Fruit fly (Drosophila melanogaster) whole organism, adult: ENCODE results near the gene CG32373.

ENCODE experiments used
- CG11617 ChIP-seq: fragments of 200-800 bp; sonication (Bioruptor generic); optimal IDR thresholded peaks from 2 replicates; lab custom pipeline; 2017; ENCODE audit warnings: mild to moderate bottlenecking, missing biosample characterization, missing genetic modification reagents, missing genetic modification characterization
- CG12768 ChIP-seq: fragments of 200-800 bp; sonication (Bioruptor generic); optimal IDR thresholded peaks from 2 replicates; lab custom pipeline; 2017; ENCODE audit warnings: missing biosample characterization, missing genetic modification characterization, mild to moderate bottlenecking, moderate library complexity, missing genetic modification reagents
- CG14711 ChIP-seq: fragments of 200-800 bp; sonication (Bioruptor generic); optimal IDR thresholded peaks from 2 replicates; lab custom pipeline; 2018; ENCODE audit warnings: missing biosample characterization, mild to moderate bottlenecking, missing genetic modification characterization, moderate library complexity
- CG1620 ChIP-seq: fragments of 200-800 bp; sonication (Bioruptor generic); optimal IDR thresholded peaks from 2 replicates; lab custom pipeline; 2016; ENCODE audit warnings: missing biosample characterization, missing genetic modification characterization
- CG33017 ChIP-seq: fragments of 200-800 bp; sonication (Bioruptor generic); optimal IDR thresholded peaks from 2 replicates; lab custom pipeline; 2018; ENCODE audit warnings: missing biosample characterization, mild to moderate bottlenecking, missing genetic modification characterization, moderate library complexity
- CG5204 ChIP-seq: fragments of 200-800 bp; sonication (Bioruptor generic); optimal IDR thresholded peaks from 2 replicates; lab custom pipeline; 2016; ENCODE audit warnings: missing biosample characterization, missing genetic modification characterization
- CG7045 ChIP-seq: fragments of 200-800 bp; sonication (Bioruptor generic); optimal IDR thresholded peaks from 2 replicates; lab custom pipeline; 2017; ENCODE audit warnings: missing biosample characterization, mild to moderate bottlenecking, missing genetic modification characterization
- CG7101 ChIP-seq: fragments of 200-800 bp; sonication (Bioruptor generic); optimal IDR thresholded peaks from 2 replicates; lab custom pipeline; 2018; ENCODE audit warnings: missing biosample characterization, mild to moderate bottlenecking, missing genetic modification characterization, moderate library complexity
- Clk ChIP-seq: fragments of 200-800 bp; sonication (Bioruptor generic); optimal IDR thresholded peaks from 2 replicates; lab custom pipeline; 2017; ENCODE audit warnings: missing biosample characterization, missing genetic modification characterization
- Crg-1 ChIP-seq: fragments of 200-800 bp; sonication (Bioruptor generic); optimal IDR thresholded peaks from 2 replicates; lab custom pipeline; 2016; ENCODE audit warnings: missing biosample characterization, missing genetic modification characterization
- Hr96 ChIP-seq: fragments of 200-800 bp; sonication (Bioruptor generic); optimal IDR thresholded peaks from 2 replicates; lab custom pipeline; 2016; ENCODE audit warnings: missing biosample characterization, missing genetic modification characterization
- Mnt ChIP-seq: fragments of 200-800 bp; sonication (Bioruptor generic); optimal IDR thresholded peaks from 2 replicates; lab custom pipeline; 2016; ENCODE audit warnings: missing biosample characterization, mild to moderate bottlenecking, missing genetic modification characterization
- bab1 ChIP-seq: fragments of 200-800 bp; sonication (Bioruptor generic); optimal IDR thresholded peaks from 3 replicates; lab custom pipeline; 2019; ENCODE audit warnings: missing biosample characterization, mild to moderate bottlenecking, missing genetic modification characterization, moderate library complexity
- cic ChIP-seq: fragments of 200-800 bp; sonication (Bioruptor generic); optimal IDR thresholded peaks from 2 replicates; lab custom pipeline; 2017; ENCODE audit warnings: missing biosample characterization, mild to moderate bottlenecking, missing genetic modification characterization, moderate library complexity
- cnc ChIP-seq, 2 experiments: fragments of >200 bp; optimal IDR thresholded peaks; 2 replicates each; lab custom pipeline; 2017
- kay ChIP-seq: fragments of 200-800 bp; sonication (Bioruptor generic); peaks from one replicate; lab custom pipeline; 2016; ENCODE audit warnings: missing biosample characterization, missing genetic modification characterization, borderline replicate concordance
- ovo ChIP-seq: fragments of 200-800 bp; sonication (Bioruptor generic); optimal IDR thresholded peaks from 2 replicates; lab custom pipeline; 2016; ENCODE audit warnings: missing biosample characterization, missing genetic modification characterization
- pad ChIP-seq: fragments of 200-800 bp; sonication (Bioruptor generic); optimal IDR thresholded peaks from 3 replicates; lab custom pipeline; 2017; ENCODE audit warnings: missing biosample characterization, missing genetic modification characterization, mild to moderate bottlenecking, moderate library complexity, missing genetic modification reagents
- tj ChIP-seq: fragments of 200-800 bp; sonication (Bioruptor generic); optimal IDR thresholded peaks from 3 replicates; lab custom pipeline; 2017; ENCODE audit warnings: missing biosample characterization, mild to moderate bottlenecking, missing genetic modification characterization, moderate library complexity
- toe ChIP-seq: fragments of 200-800 bp; sonication (Bioruptor generic); optimal IDR thresholded peaks from 2 replicates; lab custom pipeline; 2016; ENCODE audit warnings: missing biosample characterization, missing genetic modification characterization

The CG32373 gene

dm6 chr3L:7742941-7743340 is 92.6 kb downstream of the CG32373 start, which contains the start of gene Snmp2:
TSS of gene Snmp2 (minus strand) at chr3L:7743041.
- no peak for TF ChIP-seq Clk
- no peak for TF ChIP-seq CG7045
- TF ChIP-seq CG33017 (tag; lab: Kevin White, UChicago) = no peak
- no peak for TF ChIP-seq Crg-1 (GFP tag; lab: Kevin White, UChicago)
- no peak for TF ChIP-seq CG1620 (GFP tag; lab: Kevin White, UChicago)
- TF ChIP-seq CG5204 = no peak
- TF ChIP-seq cnc (optimal IDR thresholded peaks at IDR 0.05; lab: Kevin White, UChicago) = no peak
- no peak for TF ChIP-seq CG14711 (tag; lab: Kevin White, UChicago)

dm6 chr3L:7743741-7744140 is 93.4 kb downstream of the CG32373 start:
- TF ChIP-seq CG11617 (GFP tag; lab: Kevin White, UChicago) = no peak
- no peak for TF ChIP-seq CG14711 (tag; lab: Kevin White, UChicago)
- no peak for TF ChIP-seq CG5204
- TF ChIP-seq CG12768 = no peak
- no peak for TF ChIP-seq CG33017 (tag; lab: Kevin White, UChicago)
- TF ChIP-seq cnc (optimal IDR thresholded peaks at IDR 0.05; lab: Kevin White, UChicago) = no peak
- TF ChIP-seq bab1 (GFP tag; lab: Kevin White, UChicago) = no peak
- TF ChIP-seq CG7045 = no peak

DNA sequence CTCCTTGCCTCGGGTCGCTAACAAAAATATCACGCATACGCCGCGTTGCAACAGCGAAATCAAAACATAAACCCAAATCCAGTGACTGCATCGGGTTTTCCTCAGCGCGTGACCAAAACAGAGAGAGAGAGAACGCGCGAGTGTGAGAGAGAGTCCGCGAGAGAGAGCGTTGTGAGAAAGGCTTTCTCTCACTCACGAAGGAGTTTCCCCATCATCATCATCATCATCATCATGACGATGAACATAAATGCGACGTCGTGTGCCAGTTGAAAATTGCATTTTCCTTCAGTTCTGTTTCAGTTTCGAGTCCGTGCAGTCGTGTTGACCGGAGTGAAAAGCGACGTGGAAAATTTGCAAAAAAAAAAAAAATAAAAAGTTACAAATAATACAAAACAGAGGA is 96.7 kb downstream of the CG32373 start, which contains the start of gene CG13685:
Gene CG13685, plus strand, starts transcription at position 301 of the 400 bp plus-strand sequence.
- TF ChIP-seq CG7045 = no peak
- TF ChIP-seq CG14711 (tag; lab: Kevin White, UChicago) = no peak
- TF ChIP-seq kay = no peak
- TF ChIP-seq cic = no peak
- TF ChIP-seq CG7101 (tag; lab: Kevin White, UChicago) = no peak
- no peak for TF ChIP-seq CG33017 (tag; lab: Kevin White, UChicago)
- TF ChIP-seq cnc (optimal IDR thresholded peaks at IDR 0.05; lab: Kevin White, UChicago) = no peak
- TF ChIP-seq CG11617 (GFP tag; lab: Kevin White, UChicago) = no peak
- no peak for TF ChIP-seq Clk
- no peak for TF ChIP-seq Mnt (GFP tag; lab: Kevin White, UChicago)
- no peak for TF ChIP-seq bab1 (GFP tag; lab: Kevin White, UChicago)

DNA sequence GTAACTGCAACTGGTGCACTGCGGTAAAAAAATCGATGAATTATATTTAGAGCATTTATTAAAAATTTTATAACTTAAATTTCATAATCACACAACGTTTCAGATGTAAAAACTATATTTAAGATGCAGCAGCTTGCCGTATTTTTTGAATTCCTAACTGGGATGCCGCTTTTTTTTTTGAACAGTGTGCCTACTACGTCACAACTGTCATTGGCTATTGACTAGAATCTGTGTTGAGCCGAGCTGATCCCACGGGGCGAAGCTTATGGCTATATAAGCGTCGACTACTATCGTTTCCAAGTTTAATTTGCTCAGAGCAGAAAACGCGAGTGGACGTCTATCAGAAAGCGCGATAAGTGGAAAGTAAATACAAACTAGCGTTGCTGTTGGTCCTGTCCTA is 103.8 kb downstream of the CG32373 start, which contains the start of gene CG7409:
Gene CG7409, plus strand, starts transcription at position 301 of the 400 bp plus-strand sequence.
- no peak for TF ChIP-seq toe (GFP tag; lab: Kevin White, UChicago)
- no peak for TF ChIP-seq CG12768
- no peak for TF ChIP-seq tj (GFP tag; lab: Kevin White, UChicago)
- TF ChIP-seq cic = no peak
- peak; percentile 16 for TF ChIP-seq CG33017 (tag; lab: Kevin White, UChicago)
- peak; percentile 30 for TF ChIP-seq CG5204

- TF ChIP-seq cnc (optimal IDR thresholded peaks at IDR 0.05; lab: Kevin White, UChicago) (no peak), ovo (no peak)
Measured at dm6 chr3L:7759835-7760780, 109.8 kb downstream of the CG32373 start, which contains the start of gene Hn. TSS of gene Hn (plus strand) at chr3L:7760453.

DNA sequence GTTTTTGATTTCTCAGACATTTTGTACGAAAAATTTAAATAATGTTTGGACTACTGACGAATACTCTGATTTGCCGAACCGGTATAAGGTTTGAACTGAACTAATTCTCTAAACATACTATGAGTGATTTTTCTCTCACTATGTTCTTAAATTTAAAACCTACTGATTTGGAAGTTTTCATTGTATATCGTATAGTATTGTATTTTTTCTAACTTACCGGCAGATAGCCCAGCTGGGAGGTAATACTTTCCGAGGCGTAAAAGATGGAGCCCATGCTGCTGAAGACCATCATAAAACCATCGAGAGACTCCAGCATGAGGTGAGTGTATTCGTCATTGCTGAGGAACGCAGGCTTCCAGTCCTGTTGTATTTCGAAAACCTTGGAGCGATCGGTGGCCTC is 117.9 kb downstream of the CG32373 start, which contains the start of gene CG32371:
Gene CG32371, minus strand, starts transcription at position 101 of the 400 bp plus-strand sequence.
- TF ChIP-seq CG7045 (no peak), Crg-1 (GFP tag; lab: Kevin White, UChicago) (no peak)

DNA sequence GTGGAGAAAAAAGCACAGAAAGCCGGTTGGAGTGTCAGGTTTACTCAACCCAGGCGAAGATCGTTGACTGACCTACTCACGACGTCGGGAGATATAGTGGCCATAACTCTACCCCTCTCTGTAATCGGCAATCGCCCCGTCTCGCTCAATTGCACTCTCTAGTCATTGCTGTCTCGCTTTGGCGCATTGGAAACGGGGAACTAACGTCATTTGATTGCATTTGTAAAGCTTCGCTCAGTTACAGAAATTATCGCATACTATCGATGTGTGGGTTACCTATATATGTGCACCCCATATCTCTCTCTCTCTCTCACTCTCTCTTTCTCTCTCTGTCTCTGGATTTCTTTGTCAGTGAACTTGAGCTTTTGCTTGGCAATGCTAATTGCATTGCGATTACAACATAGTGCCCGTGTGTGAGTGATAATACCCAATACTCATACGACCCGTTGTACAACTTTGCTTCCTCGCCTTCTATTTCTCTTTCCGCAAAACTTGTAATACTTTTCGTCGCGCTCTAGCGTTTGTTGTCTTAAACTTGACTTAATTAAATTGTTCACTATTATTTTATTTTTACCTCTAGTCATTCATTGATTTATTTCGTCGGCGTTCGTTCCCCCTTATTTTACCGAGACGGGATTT is 121.9 kb downstream of the CG32373 start:
- TF ChIP-seq kay (peak; percentile 88), cic (peak; percentile 99), CG7045 (no peak), CG1620 (GFP tag; lab: Kevin White, UChicago) (no peak), CG33017 (tag; lab: Kevin White, UChicago) (peak; percentile 23), CG12768 (peak; percentile 65), Clk (peak; percentile 70), Mnt (GFP tag; lab: Kevin White, UChicago) (peak; percentile 62), pad (peak; percentile 100), tj (GFP tag; lab: Kevin White, UChicago) (peak; percentile 71), CG7101 (tag; lab: Kevin White, UChicago) (peak; percentile 28)

dm6 chr3L:7773529-7773928 is 123.2 kb downstream of the CG32373 start:
- TF ChIP-seq tj (GFP tag; lab: Kevin White, UChicago) = peak; percentile 80
- peak; percentile 86 for TF ChIP-seq cic
- no peak for TF ChIP-seq pad
- TF ChIP-seq Clk = peak; percentile 27
- TF ChIP-seq CG33017 (tag; lab: Kevin White, UChicago) = no peak
- peak in 1 of 2 experiments; percentile 82 for TF ChIP-seq cnc (optimal IDR thresholded peaks at IDR 0.05; lab: Kevin White, UChicago)
- no peak for TF ChIP-seq bab1 (GFP tag; lab: Kevin White, UChicago)
- TF ChIP-seq CG14711 (tag; lab: Kevin White, UChicago) = no peak
- no peak for TF ChIP-seq CG5204
- TF ChIP-seq toe (GFP tag; lab: Kevin White, UChicago) = no peak
- peak; percentile 46 for TF ChIP-seq ovo
- TF ChIP-seq kay = peak; percentile 58
- no peak for TF ChIP-seq CG1620 (GFP tag; lab: Kevin White, UChicago)
- TF ChIP-seq Mnt (GFP tag; lab: Kevin White, UChicago) = peak; percentile 64
- TF ChIP-seq CG7045 = no peak
- no peak for TF ChIP-seq Crg-1 (GFP tag; lab: Kevin White, UChicago)
- no peak for TF ChIP-seq CG7101 (tag; lab: Kevin White, UChicago)
- no peak for TF ChIP-seq CG11617 (GFP tag; lab: Kevin White, UChicago)
- no peak for TF ChIP-seq Hr96
- TF ChIP-seq CG12768 = no peak
